Worm (Caenorhabditis elegans) whole organism, mixed stage, embryonic: ENCODE measurements around the gene ctsa-3.1.

ENCODE experiments used
- M03D4.4 ChIP-seq: sonication (generic microtip); optimal IDR thresholded peaks from 2 replicates; lab custom pipeline; 2017; ENCODE audit warnings: mild to moderate bottlenecking, missing genetic modification characterization, missing compliant biosample characterization
- bed-3 ChIP-seq: fragments of 200-800 bp; sonication (Bioruptor generic); optimal IDR thresholded peaks from 3 replicates; lab custom pipeline; 2018; ENCODE audit warnings: mild to moderate bottlenecking, missing genetic modification characterization, moderate library complexity, missing compliant biosample characterization
- blmp-1 ChIP-seq: fragments of 150-350 bp; optimal IDR thresholded peaks from 2 replicates; lab custom pipeline; 2014; ENCODE audit warnings: missing biosample characterization, missing genetic modification characterization
- ceh-39 ChIP-seq: fragments of 150-350 bp; optimal IDR thresholded peaks from 2 replicates; lab custom pipeline; 2014; ENCODE audit warnings: missing biosample characterization, missing genetic modification characterization
- ceh-43 ChIP-seq: fragments of 200-800 bp; sonication (Bioruptor generic); optimal IDR thresholded peaks from 2 replicates; lab custom pipeline; 2018; ENCODE audit warnings: mild to moderate bottlenecking, missing genetic modification characterization, moderate library complexity, missing compliant biosample characterization
- ceh-83 ChIP-seq: fragments of 200-800 bp; sonication (Bioruptor generic); optimal IDR thresholded peaks from 2 replicates; lab custom pipeline; 2018; ENCODE audit warnings: mild to moderate bottlenecking, missing genetic modification characterization, missing compliant biosample characterization
- ces-1 ChIP-seq: fragments of 150-350 bp; optimal IDR thresholded peaks from 2 replicates; lab custom pipeline; 2014; ENCODE audit warnings: missing biosample characterization, missing genetic modification reagents, missing genetic modification characterization
- cnd-1 ChIP-seq: fragments of 200-800 bp; sonication (Bioruptor generic); optimal IDR thresholded peaks from 2 replicates; lab custom pipeline; 2018; ENCODE audit warnings: mild to moderate bottlenecking, missing genetic modification characterization, missing compliant biosample characterization
- elt-1 ChIP-seq: sonication (generic microtip); optimal IDR thresholded peaks from 2 replicates; lab custom pipeline; 2017; ENCODE audit warnings: missing genetic modification characterization, mild to moderate bottlenecking, missing compliant biosample characterization, antibody characterized with exemption, moderate library complexity, borderline replicate concordance; ENCODE audit not compliant: insufficient read depth
- elt-3 ChIP-seq: fragments of 150-350 bp; optimal IDR thresholded peaks from 2 replicates; lab custom pipeline; 2014; ENCODE audit warnings: missing biosample characterization, missing genetic modification characterization
- ham-2 ChIP-seq: fragments of 200-800 bp; sonication (Bioruptor generic); optimal IDR thresholded peaks from 2 replicates; lab custom pipeline; 2018; ENCODE audit warnings: mild to moderate bottlenecking, missing genetic modification characterization, missing compliant biosample characterization
- hlh-1 ChIP-seq: fragments of 150-350 bp; optimal IDR thresholded peaks from 2 replicates; lab custom pipeline; 2014; ENCODE audit warnings: missing biosample characterization, missing genetic modification reagents, missing genetic modification characterization
- lin-32 ChIP-seq: fragments of 200-800 bp; sonication (Bioruptor generic); optimal IDR thresholded peaks from 2 replicates; lab custom pipeline; 2018; ENCODE audit warnings: mild to moderate bottlenecking, missing genetic modification characterization, missing compliant biosample characterization
- lsy-2 ChIP-seq: fragments of 150-350 bp; optimal IDR thresholded peaks from 2 replicates; lab custom pipeline; 2014; ENCODE audit warnings: missing biosample characterization, missing genetic modification characterization
- mep-1 ChIP-seq: fragments of 150-350 bp; optimal IDR thresholded peaks from 2 replicates; lab custom pipeline; 2017; ENCODE audit warnings: missing biosample characterization, missing genetic modification reagents, missing genetic modification characterization, inconsistent platforms
- mls-2 ChIP-seq: sonication (generic microtip); optimal IDR thresholded peaks from 2 replicates; lab custom pipeline; 2016; ENCODE audit warnings: mild to moderate bottlenecking, missing genetic modification characterization, moderate library complexity, missing compliant biosample characterization
- nhr-12 ChIP-seq: fragments of 150-350 bp; optimal IDR thresholded peaks from 2 replicates; lab custom pipeline; 2014; ENCODE audit warnings: missing biosample characterization, missing genetic modification characterization
- nhr-2 ChIP-seq: fragments of 150-350 bp; optimal IDR thresholded peaks from 2 replicates; lab custom pipeline; 2014; ENCODE audit warnings: missing biosample characterization, missing genetic modification characterization
- nhr-237 ChIP-seq: fragments of 150-350 bp; optimal IDR thresholded peaks from 2 replicates; lab custom pipeline; 2014; ENCODE audit warnings: missing biosample characterization, missing genetic modification characterization
- nhr-28 ChIP-seq: fragments of 150-350 bp; optimal IDR thresholded peaks from 2 replicates; lab custom pipeline; 2014; ENCODE audit warnings: missing biosample characterization, missing genetic modification characterization
- nhr-76 ChIP-seq: sonication (generic microtip); optimal IDR thresholded peaks from 2 replicates; lab custom pipeline; 2017; ENCODE audit warnings: missing biosample characterization, missing genetic modification characterization
- sem-2 ChIP-seq: fragments of 200-800 bp; sonication (Bioruptor generic); optimal IDR thresholded peaks from 2 replicates; lab custom pipeline; 2018; ENCODE audit warnings: mild to moderate bottlenecking, missing genetic modification characterization, missing compliant biosample characterization
- snpc-4 ChIP-seq: fragments of 150-350 bp; optimal IDR thresholded peaks from 2 replicates; lab custom pipeline; 2014; ENCODE audit warnings: missing biosample characterization, missing genetic modification characterization
- unc-120 ChIP-seq: sonication (generic microtip); optimal IDR thresholded peaks from 2 replicates; lab custom pipeline; 2017; ENCODE audit warnings: missing genetic modification characterization, missing compliant biosample characterization; ENCODE audit not compliant: poor library complexity, severe bottlenecking
- unc-39 ChIP-seq: fragments of 150-350 bp; optimal IDR thresholded peaks from 2 replicates; lab custom pipeline; 2014; ENCODE audit warnings: missing biosample characterization, missing genetic modification characterization
- unc-62 ChIP-seq: fragments of 150-350 bp; optimal IDR thresholded peaks from 2 replicates; lab custom pipeline; 2014; ENCODE audit warnings: missing biosample characterization, missing genetic modification reagents, missing genetic modification characterization
- zip-8 ChIP-seq: fragments of 150-350 bp; optimal IDR thresholded peaks from 2 replicates; lab custom pipeline; 2014; ENCODE audit warnings: missing biosample characterization, missing genetic modification characterization
- ztf-11 ChIP-seq: fragments of 150-350 bp; optimal IDR thresholded peaks from 2 replicates; lab custom pipeline; 2014; ENCODE audit warnings: missing biosample characterization, missing genetic modification characterization

The ctsa-3.1 gene

DNA sequence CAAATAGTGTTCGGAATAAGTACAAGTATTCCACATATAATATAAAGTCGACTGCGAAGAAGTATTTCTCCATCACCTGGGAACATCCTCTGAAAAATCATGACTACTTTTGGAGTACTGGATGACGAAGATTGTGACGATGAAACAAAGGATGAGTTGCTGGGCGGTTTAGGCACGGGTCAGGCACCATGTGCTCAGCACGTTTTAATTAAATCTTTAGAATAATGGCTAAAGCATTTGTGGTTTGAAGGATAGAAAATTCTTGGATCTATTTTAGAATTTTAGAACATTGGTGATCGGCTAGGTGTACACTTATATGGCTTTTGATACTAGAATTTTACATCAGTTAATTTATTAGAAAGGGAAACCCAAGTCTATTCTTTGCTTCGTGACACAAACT lies 45.5 kb upstream of the ctsa-3.1 start, which contains the start of gene C27H5.6:
TSS of gene C27H5.6 (minus strand) at position 101 of the 400 bp plus-strand sequence.
- no peak for TF ChIP-seq ces-1 (GFP tag; lab: Kevin White, UChicago)
- no peak for TF ChIP-seq elt-3 (tag; lab: Kevin White, UChicago)
- TF ChIP-seq mls-2, result no peak
- TF ChIP-seq lsy-2 (tag; lab: Kevin White, UChicago), result no peak
- no peak for TF ChIP-seq unc-120 (tag; lab: Kevin White, UChicago)
- no peak for TF ChIP-seq zip-8
- TF ChIP-seq blmp-1 (tag; lab: Kevin White, UChicago), result no peak
- no peak for TF ChIP-seq ceh-43 (GFP tag; lab: Kevin White, UChicago)
- TF ChIP-seq M03D4.4 (tag; lab: Kevin White, UChicago), result no peak
- TF ChIP-seq nhr-12 (tag; lab: Kevin White, UChicago), result no peak
- no peak for TF ChIP-seq sem-2 (GFP tag; lab: Kevin White, UChicago)
- no peak for TF ChIP-seq ceh-39
- no peak for TF ChIP-seq unc-62 (GFP tag; lab: Kevin White, UChicago)
- no peak for TF ChIP-seq nhr-237 (tag; lab: Kevin White, UChicago)
- no peak for TF ChIP-seq cnd-1 (tag; lab: Kevin White, UChicago)

DNA sequence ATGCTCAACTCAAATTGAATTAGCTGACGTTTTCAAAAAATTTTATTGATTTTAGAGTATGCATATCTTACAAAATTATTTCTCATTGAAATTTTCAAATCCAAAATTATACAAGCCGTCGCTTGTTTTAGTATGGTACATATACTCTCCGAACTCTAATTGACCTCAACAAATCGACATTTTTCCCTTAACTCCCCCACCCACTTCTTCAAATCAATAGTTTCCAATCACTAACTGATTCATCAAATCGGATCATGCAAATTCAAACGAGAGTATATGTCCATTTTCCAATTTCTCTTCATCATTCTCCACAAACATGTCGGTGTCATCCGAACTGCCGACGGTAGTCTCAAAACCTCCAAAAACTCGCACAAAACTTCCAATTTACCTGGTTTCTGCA lies 43.5 kb upstream of the ctsa-3.1 start, which contains the start of gene E04F6.4:
TSS of gene E04F6.4 (plus strand) at position 301 of the 400 bp plus-strand sequence.
- TF ChIP-seq unc-120 (tag; lab: Kevin White, UChicago), result no peak
- TF ChIP-seq elt-1 (tag; lab: Kevin White, UChicago), result no peak
- no peak for TF ChIP-seq blmp-1 (tag; lab: Kevin White, UChicago)
- no peak for TF ChIP-seq zip-8
- TF ChIP-seq ceh-43 (GFP tag; lab: Kevin White, UChicago), result no peak
- TF ChIP-seq ces-1 (GFP tag; lab: Kevin White, UChicago), result no peak
- no peak for TF ChIP-seq ceh-83 (GFP tag; lab: Kevin White, UChicago)
- TF ChIP-seq mls-2, result no peak
- no peak for TF ChIP-seq ceh-39
- no peak for TF ChIP-seq lin-32
- TF ChIP-seq ham-2, result no peak
- no peak for TF ChIP-seq unc-39 (tag; lab: Kevin White, UChicago)
- no peak for TF ChIP-seq snpc-4 (tag; lab: Kevin White, UChicago)
- TF ChIP-seq mep-1 (tag; lab: Kevin White, UChicago), result no peak
- no peak for TF ChIP-seq hlh-1 (tag; lab: Kevin White, UChicago)
- TF ChIP-seq unc-62 (GFP tag; lab: Kevin White, UChicago), result no peak
- TF ChIP-seq nhr-2, result no peak
- no peak for TF ChIP-seq ztf-11
- TF ChIP-seq elt-3 (tag; lab: Kevin White, UChicago), result no peak

DNA sequence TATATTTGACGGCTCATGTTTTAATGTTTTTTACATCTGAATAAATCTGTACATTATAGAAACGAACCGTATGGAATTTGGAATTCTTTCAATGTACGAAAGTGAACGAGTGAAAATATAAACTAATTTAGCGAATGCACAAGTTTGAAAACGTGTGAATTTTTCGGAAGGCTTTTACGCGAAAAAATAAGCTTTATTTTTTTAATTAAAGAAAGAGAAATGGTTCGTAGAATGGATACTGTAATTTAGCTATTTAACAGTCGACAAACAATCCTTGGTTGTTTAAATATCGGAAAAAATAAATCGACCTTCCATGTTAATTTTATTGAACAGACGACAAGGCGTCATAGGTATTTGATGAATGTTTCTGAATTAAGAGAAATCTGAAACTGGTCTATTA lies 37.1 kb upstream of the ctsa-3.1 start, which contains the start of gene acdh-12:
TSS of gene acdh-12 (minus strand) at position 101 of the 400 bp plus-strand sequence.
- TF ChIP-seq cnd-1 (tag; lab: Kevin White, UChicago) (no peak), unc-39 (tag; lab: Kevin White, UChicago) (no peak), mls-2 (no peak), sem-2 (GFP tag; lab: Kevin White, UChicago) (no peak), snpc-4 (tag; lab: Kevin White, UChicago) (no peak), ceh-83 (GFP tag; lab: Kevin White, UChicago) (no peak), blmp-1 (tag; lab: Kevin White, UChicago) (no peak), nhr-12 (tag; lab: Kevin White, UChicago) (no peak), nhr-28 (tag; lab: Kevin White, UChicago) (no peak), nhr-2 (no peak), zip-8 (no peak), bed-3 (no peak), mep-1 (tag; lab: Kevin White, UChicago) (no peak), unc-62 (GFP tag; lab: Kevin White, UChicago) (no peak), ceh-43 (GFP tag; lab: Kevin White, UChicago) (no peak), lin-32 (no peak)
- TF ChIP-seq, all 35 proteins: peak for 0

DNA sequence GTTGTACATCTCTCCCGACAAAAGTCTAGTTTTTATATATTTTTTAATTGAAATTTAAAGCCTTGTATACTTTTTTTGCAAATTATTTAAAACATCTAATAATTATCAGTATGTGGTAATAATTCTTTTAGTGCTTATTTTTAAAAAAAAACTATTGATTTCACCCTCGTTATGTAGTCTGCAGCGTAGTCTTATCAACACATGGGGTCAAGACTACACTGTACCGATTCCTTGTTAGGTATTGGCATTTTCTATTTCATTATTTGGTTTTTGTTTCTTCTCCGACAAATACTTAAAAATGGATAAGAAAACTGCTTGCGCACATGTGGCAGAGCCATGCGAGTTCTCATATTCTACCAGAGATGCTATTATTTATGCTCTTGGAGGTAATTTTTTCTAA lies 36.6 kb upstream of the ctsa-3.1 start, which contains the start of gene maoc-1:
TSS of gene maoc-1 (plus strand) at position 237 of the 400 bp plus-strand sequence.
- no peak for TF ChIP-seq nhr-76 (tag; lab: Kevin White, UChicago)
- no peak for TF ChIP-seq lin-32
- TF ChIP-seq nhr-28 (tag; lab: Kevin White, UChicago), result no peak
- TF ChIP-seq, all 35 proteins: peak for 0

DNA sequence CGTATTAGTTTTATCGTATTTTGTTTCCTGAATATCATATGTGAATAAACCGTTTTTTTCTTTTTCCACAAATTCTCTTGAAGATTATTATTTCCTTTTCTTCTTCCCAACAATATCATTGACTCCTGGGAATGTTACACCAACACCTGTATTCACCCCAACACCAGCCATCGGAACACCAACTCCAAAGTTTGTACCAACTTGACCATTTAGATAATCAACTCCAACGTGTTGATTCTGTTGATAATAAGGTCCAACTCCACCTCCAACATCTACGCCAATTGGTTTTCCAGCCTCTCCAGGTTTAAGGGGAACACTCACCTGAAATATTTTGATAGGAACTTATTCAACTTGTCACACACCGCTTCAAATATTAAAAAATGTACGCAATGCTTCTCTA lies 35.2 kb upstream of the ctsa-3.1 start:
- no peak for TF ChIP-seq cnd-1 (tag; lab: Kevin White, UChicago)

DNA sequence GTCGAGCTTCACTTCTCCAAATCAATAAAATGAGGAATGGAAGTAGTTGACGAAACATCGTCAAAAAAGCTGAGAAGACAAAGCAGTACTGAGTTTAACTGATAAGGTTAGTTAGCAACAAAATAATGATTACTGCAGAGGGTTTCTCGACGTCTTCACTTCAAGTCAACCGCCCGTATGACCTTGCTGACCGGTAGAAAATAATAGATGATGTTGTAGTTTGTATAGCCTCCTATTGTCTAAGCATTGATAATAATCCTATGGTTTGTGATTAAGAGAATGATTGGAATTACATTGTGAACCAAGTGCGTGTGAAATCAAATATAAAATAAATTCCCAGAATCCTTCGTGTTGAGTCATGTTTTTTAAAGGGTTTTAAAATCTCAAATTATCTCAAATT lies 33.3 kb upstream of the ctsa-3.1 start, which contains the start of gene E04F6.6:
TSS of gene E04F6.6 (minus strand) at position 258 of the 400 bp plus-strand sequence.
- no peak for TF ChIP-seq hlh-1 (tag; lab: Kevin White, UChicago)
